Worm (Caenorhabditis elegans) whole organism, L4 larva: ENCODE results near the gene M01H9.5.
A peak's percentile ranks its signal among the peaks of the same experiment; 100 is the strongest.

ENCODE experiments used
- F49E8.2 ChIP-seq: sonication (generic microtip); optimal IDR thresholded peaks from 2 replicates; lab custom pipeline; 2016; ENCODE audit warnings: missing compliant biosample characterization, mild to moderate bottlenecking, missing genetic modification characterization, borderline replicate concordance
- Y75B8A.6 ChIP-seq: fragments of 200-800 bp; sonication (Bioruptor generic); IDR thresholded peaks from 2 replicates; pipeline ENCODE4 v1.3.6; 2022; ENCODE audit warnings: missing genetic modification reagents, missing genetic modification characterization, missing compliant biosample characterization
- ces-1 ChIP-seq: fragments of 150-350 bp; sonication (generic microtip); optimal IDR thresholded peaks from 4 replicates; lab custom pipeline; 2014; ENCODE audit warnings: missing biosample characterization, missing genetic modification reagents, missing genetic modification characterization
- lim-7 ChIP-seq: fragments of 200-800 bp; sonication (Bioruptor generic); IDR thresholded peaks from 2 replicates; pipeline ENCODE4 v1.3.6; 2022; ENCODE audit warnings: missing genetic modification characterization, missing compliant biosample characterization
- nhr-102 ChIP-seq: sonication (generic microtip); optimal IDR thresholded peaks from 2 replicates; lab custom pipeline; 2016; ENCODE audit warnings: mild to moderate bottlenecking, missing genetic modification characterization, moderate library complexity, missing compliant biosample characterization
- nhr-28 ChIP-seq: fragments of 150-350 bp; optimal IDR thresholded peaks from 2 replicates; lab custom pipeline; 2014; ENCODE audit warnings: missing biosample characterization, missing genetic modification characterization
- nhr-77 ChIP-seq: fragments of 150-350 bp; optimal IDR thresholded peaks from 2 replicates; lab custom pipeline; 2014; ENCODE audit warnings: missing biosample characterization, missing genetic modification characterization
- snpc-1.2 ChIP-seq: fragments of 200-800 bp; sonication (Bioruptor generic); IDR thresholded peaks from 2 replicates; pipeline ENCODE4 v1.3.6; 2022; ENCODE audit warnings: missing genetic modification reagents, missing genetic modification characterization, missing compliant biosample characterization
- spr-1 ChIP-seq: sonication (generic microtip); optimal IDR thresholded peaks from 2 replicates; lab custom pipeline; 2016; ENCODE audit warnings: mild to moderate bottlenecking, missing genetic modification characterization, missing compliant biosample characterization

DNA sequence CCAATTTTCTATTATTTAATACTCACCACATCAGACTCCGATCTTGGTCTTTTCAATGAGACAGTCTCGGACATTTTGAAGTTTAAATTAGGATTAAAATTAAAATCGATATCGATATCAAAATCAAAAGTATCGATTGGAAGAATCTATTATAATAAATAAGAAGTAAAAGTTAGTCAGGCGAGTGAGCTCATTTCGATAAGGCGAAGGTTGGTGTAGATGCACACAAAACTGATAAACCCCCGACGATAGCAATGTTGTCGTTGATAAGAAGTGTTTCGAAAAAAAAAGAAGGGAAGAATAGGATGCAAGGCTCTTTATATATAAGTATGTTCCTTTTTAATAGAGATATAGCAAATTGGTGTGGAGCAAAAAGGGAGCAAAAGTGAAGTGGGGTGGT, 17.2 kb downstream of the M01H9.5 start, which contains the start of gene M01H9.4:
- TF ChIP-seq snpc-1.2 (GFP tag; lab: Robert Waterston, UW) = no peak
- TF ChIP-seq Y75B8A.6 = no peak
- no peak for TF ChIP-seq nhr-102 (tag; lab: Kevin White, UChicago)
- no peak for TF ChIP-seq F49E8.2 (tag; lab: Kevin White, UChicago)
- TF ChIP-seq nhr-77 (tag; lab: Kevin White, UChicago) = peak; percentile 50
- no peak for TF ChIP-seq ces-1 (GFP tag; lab: Kevin White, UChicago)
- TF ChIP-seq nhr-28 (tag; lab: Kevin White, UChicago) = peak; percentile 93
- TF ChIP-seq spr-1 = no peak
- no peak for TF ChIP-seq lim-7 (GFP tag; lab: Robert Waterston, UW)
